Worm (Caenorhabditis elegans): Measurements from ENCODE around the gene C54F6.18.
A peak's percentile ranks its signal among the peaks of the same experiment; 100 is the strongest.

The C54F6.18 gene

ce11 chrV:7523392-7523791 is 2.4 kb upstream of the C54F6.18 start, which contains the start of gene C54F6.6:
C54F6.6 (plus strand) TSS chrV:7523692.
- TF ChIP-seq C16A3.4 (tag; optimal IDR thresholded peaks at IDR 0.05) (no peak), lsy-2 (tag; optimal IDR thresholded peaks at IDR 0.05) (no peak), mab-9 (GFP tag; IDR thresholded peaks at IDR 0.05) (no peak), nhr-28 (tag; optimal IDR thresholded peaks at IDR 0.05) (no peak), nhr-90 (tag; optimal IDR thresholded peaks at IDR 0.05; ENCODE audit: poor library complexity) (no peak), ama-1 (optimal IDR thresholded peaks at IDR 0.05) (no peak), fkh-8 (tag; optimal IDR thresholded peaks at IDR 0.05) (no peak), efl-3 (GFP tag; optimal IDR thresholded peaks at IDR 0.05) (no peak), elt-2 (tag; optimal IDR thresholded peaks at IDR 0.05) (no peak), sptf-1 (tag; optimal IDR thresholded peaks at IDR 0.05) (no peak)

DNA sequence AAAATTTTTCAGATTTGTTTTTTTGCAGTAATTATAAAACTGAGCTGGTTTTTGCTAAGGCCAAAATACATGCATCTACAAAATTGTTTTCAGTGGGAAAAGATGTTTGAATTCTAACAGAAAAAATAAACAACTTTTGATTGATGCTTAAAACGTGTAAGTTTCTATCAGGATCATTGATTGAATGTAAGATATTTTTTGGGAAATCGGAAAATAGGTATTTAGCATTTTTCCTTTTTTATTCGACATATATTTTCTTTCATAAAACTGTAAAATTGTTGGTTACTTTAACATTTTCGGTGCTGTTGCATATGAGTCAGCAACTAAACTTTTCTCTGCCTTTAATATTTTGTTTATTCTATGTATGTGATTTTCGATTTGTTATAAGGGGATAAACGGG is 1.3 kb upstream of the C54F6.18 start, which contains the start of gene C54F6.20:
TSS of gene C54F6.20 (plus strand) at position 301 of the 400 bp plus-strand sequence.
- TF ChIP-seq nhr-90 (tag; optimal IDR thresholded peaks at IDR 0.05; ENCODE audit: poor library complexity): no peak
- TF ChIP-seq efl-1 (optimal IDR thresholded peaks at IDR 0.05): no peak
- peak in 1 of 2 experiments; percentile 54 for TF ChIP-seq efl-1 (GFP tag; optimal IDR thresholded peaks at IDR 0.05 in 1 of 2)

DNA sequence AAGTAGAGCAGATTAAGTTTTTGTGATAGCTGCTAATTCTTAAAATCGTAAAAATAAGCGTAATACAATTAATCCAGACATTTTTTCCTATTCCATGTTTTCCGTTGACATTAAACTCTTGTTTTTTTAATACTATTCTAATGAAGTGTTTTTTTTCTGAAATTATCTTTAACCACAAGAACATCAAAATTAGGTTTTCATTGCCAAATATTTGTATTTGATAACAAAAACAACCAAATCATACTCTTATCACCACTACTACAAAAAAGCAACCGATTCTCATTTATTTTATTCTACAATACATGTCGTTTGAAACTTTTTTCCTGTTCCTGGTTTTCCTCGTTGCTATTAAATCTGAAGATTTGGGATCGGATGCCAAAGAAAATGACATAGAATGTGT is 1.4 kb downstream of the C54F6.18 start, which contains the start of gene C54F6.17:
TSS of gene C54F6.17 (plus strand) at position 301 of the 400 bp plus-strand sequence.
- TF ChIP-seq nhr-90 (tag; optimal IDR thresholded peaks at IDR 0.05; ENCODE audit: poor library complexity): no peak
- no peak for TF ChIP-seq mef-2 (tag; optimal IDR thresholded peaks at IDR 0.05)
- TF ChIP-seq vab-15 (tag; optimal IDR thresholded peaks at IDR 0.05): no peak
- TF ChIP-seq swsn-7 (tag; optimal IDR thresholded peaks at IDR 0.05): no peak
- TF ChIP-seq nhr-85 (tag): no peak
- TF ChIP-seq ceh-90 (tag; optimal IDR thresholded peaks at IDR 0.05): no peak
- TF ChIP-seq unc-130 (tag; optimal IDR thresholded peaks at IDR 0.05): no peak
- no peak for TF ChIP-seq rnt-1 (tag; optimal IDR thresholded peaks at IDR 0.05)
- no peak for TF ChIP-seq jun-1 (tag; optimal IDR thresholded peaks at IDR 0.05)
- no peak for TF ChIP-seq ces-1 (GFP tag; optimal IDR thresholded peaks at IDR 0.05)
- TF ChIP-seq xbp-1 (tag; optimal IDR thresholded peaks at IDR 0.05): no peak
- no peak for TF ChIP-seq mdl-1 (tag; optimal IDR thresholded peaks at IDR 0.05)
- TF ChIP-seq unc-62 (GFP tag; optimal IDR thresholded peaks at IDR 0.05): no peak
- TF ChIP-seq aly-2 (tag; optimal IDR thresholded peaks at IDR 0.05): no peak
- no peak for TF ChIP-seq snu-23 (GFP tag; optimal IDR thresholded peaks at IDR 0.05)
- TF ChIP-seq zag-1 (tag; optimal IDR thresholded peaks at IDR 0.05): no peak
- no peak for TF ChIP-seq C16A3.4 (tag; optimal IDR thresholded peaks at IDR 0.05)
- no peak for TF ChIP-seq lir-3 (tag; optimal IDR thresholded peaks at IDR 0.05; ENCODE audit: poor library complexity)
- no peak for TF ChIP-seq lin-13 (GFP tag; optimal IDR thresholded peaks at IDR 0.05)

ce11 chrV:7528816-7529215 is 3.0 kb downstream of the C54F6.18 start, which contains the start of gene C54F6.5:
C54F6.5 (plus strand) TSS chrV:7529116.
- no peak for TF ChIP-seq nhr-28 (tag; optimal IDR thresholded peaks at IDR 0.05)
- TF ChIP-seq lin-39 (tag; optimal IDR thresholded peaks at IDR 0.05): no peak
- TF ChIP-seq sup-37 (GFP tag; optimal IDR thresholded peaks at IDR 0.05): no peak
- no peak for TF ChIP-seq unc-86 (tag; optimal IDR thresholded peaks at IDR 0.05)
- TF ChIP-seq efl-3 (GFP tag; optimal IDR thresholded peaks at IDR 0.05): no peak
- TF ChIP-seq mep-1 (tag; optimal IDR thresholded peaks at IDR 0.05): no peak
- TF ChIP-seq nhr-47 (tag; optimal IDR thresholded peaks at IDR 0.05): no peak
- no peak for TF ChIP-seq mdl-1 (tag; optimal IDR thresholded peaks at IDR 0.05)

- no peak for TF ChIP-seq zip-4 (GFP tag; optimal IDR thresholded peaks at IDR 0.05)
These were observed 4.0 kb downstream of the C54F6.18 start, which contains the start of gene swt-2 for ce11 chrV:7529840-7530239. swt-2 (plus strand) TSS chrV:7530140.

Data from whole organism, L1 larva.